Worm (Caenorhabditis elegans) whole organism, L1 larva: ENCODE data around the gene C50E3.12.

Experiments used
- dsc-1 ChIP-seq: sonication (generic microtip); optimal IDR thresholded peaks from 2 replicates; lab custom pipeline; 2016; ENCODE audit warnings: mild to moderate bottlenecking, missing genetic modification characterization, missing compliant biosample characterization
- egl-13 ChIP-seq: sonication (generic microtip); optimal IDR thresholded peaks from 2 replicates; lab custom pipeline; 2016; ENCODE audit warnings: missing genotype, missing genetic modification reagents, missing genetic modification characterization, missing compliant biosample characterization
- elt-2 ChIP-seq: sonication (generic microtip); optimal IDR thresholded peaks from 2 replicates; lab custom pipeline; 2016; ENCODE audit warnings: missing genetic modification characterization, mild to moderate bottlenecking, inconsistent platforms, missing compliant biosample characterization, missing genetic modification reagents
- hlh-4 ChIP-seq: sonication (generic microtip); optimal IDR thresholded peaks from 2 replicates; lab custom pipeline; 2016; ENCODE audit warnings: mild to moderate bottlenecking, missing genetic modification characterization, missing compliant biosample characterization
- lin-39 ChIP-seq: fragments of 150-350 bp; optimal IDR thresholded peaks from 2 replicates; lab custom pipeline; 2014; ENCODE audit warnings: missing biosample characterization, missing genetic modification reagents, missing genetic modification characterization
- mab-9 ChIP-seq: fragments of 200-800 bp; sonication (Bioruptor generic); IDR thresholded peaks from 2 replicates; pipeline ENCODE4 v1.3.6; 2022; ENCODE audit warnings: missing genetic modification reagents, missing genetic modification characterization, missing compliant biosample characterization
- mef-2 ChIP-seq: fragments of 150-350 bp; optimal IDR thresholded peaks from 2 replicates; lab custom pipeline; 2014; ENCODE audit warnings: missing biosample characterization, missing genetic modification characterization
- nhr-85 ChIP-seq: sonication (generic microtip); peaks from one replicate; lab custom pipeline; 2016; ENCODE audit warnings: missing genetic modification characterization, inconsistent platforms, missing compliant biosample characterization
- vab-15 ChIP-seq: sonication (generic microtip); optimal IDR thresholded peaks from 2 replicates; lab custom pipeline; 2017; ENCODE audit warnings: missing genotype, mild to moderate bottlenecking, missing genetic modification characterization, missing compliant biosample characterization

C50E3.12 gene

ce11 chrV:7570955-7571354, 50.9 kb downstream of the C50E3.12 start, which contains the start of gene F19F10.14:
Gene F19F10.14, minus strand, starts transcription at chrV:7571055.
- TF ChIP-seq mef-2 (tag; lab: Kevin White, UChicago): no peak
- TF ChIP-seq hlh-4: no peak
- no peak for TF ChIP-seq dsc-1 (tag; lab: Kevin White, UChicago)
- TF ChIP-seq mab-9 (GFP tag; lab: Robert Waterston, UW): no peak
- no peak for TF ChIP-seq vab-15
- TF ChIP-seq elt-2: no peak
- TF ChIP-seq nhr-85 (tag; lab: Kevin White, UChicago): no peak
- no peak for TF ChIP-seq egl-13 (tag; lab: Kevin White, UChicago)
- no peak for TF ChIP-seq lin-39 (tag; lab: Kevin White, UChicago)
